Worm (Caenorhabditis elegans) whole organism, L2 larva: ENCODE results near the gene pst-1.

Experiments
- alr-1 ChIP-seq: fragments of 150-350 bp; optimal IDR thresholded peaks from 2 replicates; lab custom pipeline; 2014; ENCODE audit warnings: missing biosample characterization, missing genetic modification characterization
- egl-27 ChIP-seq: sonication (generic microtip); optimal IDR thresholded peaks from 3 replicates; lab custom pipeline; 2017; ENCODE audit warnings: missing biosample characterization, missing genetic modification reagents, missing genetic modification characterization
- lin-13 ChIP-seq: fragments of 150-350 bp; optimal IDR thresholded peaks from 2 replicates; lab custom pipeline; 2014; ENCODE audit warnings: missing biosample characterization, missing genetic modification reagents, missing genetic modification characterization
- nhr-11 ChIP-seq: fragments of 150-350 bp; optimal IDR thresholded peaks from 2 replicates; lab custom pipeline; 2014; ENCODE audit warnings: missing biosample characterization, missing genetic modification characterization
- nhr-12 ChIP-seq: fragments of 150-350 bp; optimal IDR thresholded peaks from 2 replicates; lab custom pipeline; 2014; ENCODE audit warnings: missing biosample characterization, missing genetic modification characterization
- nhr-237 ChIP-seq: fragments of 150-350 bp; optimal IDR thresholded peaks from 2 replicates; lab custom pipeline; 2014; ENCODE audit warnings: missing biosample characterization, missing genetic modification characterization
- nhr-25 ChIP-seq: fragments of 150-350 bp; sonication (generic microtip); optimal IDR thresholded peaks from 3 replicates; lab custom pipeline; 2014; ENCODE audit warnings: missing biosample characterization, missing genetic modification characterization
- sem-4 ChIP-seq: fragments of 150-350 bp; optimal IDR thresholded peaks from 2 replicates; lab custom pipeline; 2014; ENCODE audit warnings: missing biosample characterization, missing genetic modification reagents, missing genetic modification characterization
- skn-1 ChIP-seq: sonication (generic microtip); optimal IDR thresholded peaks from 2 replicates; lab custom pipeline; 2017; ENCODE audit warnings: missing biosample characterization, missing genetic modification characterization
- unc-62 ChIP-seq: fragments of 150-350 bp; optimal IDR thresholded peaks from 2 replicates; lab custom pipeline; 2014; ENCODE audit warnings: missing biosample characterization, missing genetic modification reagents, missing genetic modification characterization
- zag-1 ChIP-seq: fragments of 150-350 bp; optimal IDR thresholded peaks from 2 replicates; lab custom pipeline; 2014; ENCODE audit warnings: missing biosample characterization, missing genetic modification characterization
- ztf-4 ChIP-seq: fragments of 150-350 bp; optimal IDR thresholded peaks from 2 replicates; lab custom pipeline; 2014; ENCODE audit warnings: missing biosample characterization, missing genetic modification characterization

DNA sequence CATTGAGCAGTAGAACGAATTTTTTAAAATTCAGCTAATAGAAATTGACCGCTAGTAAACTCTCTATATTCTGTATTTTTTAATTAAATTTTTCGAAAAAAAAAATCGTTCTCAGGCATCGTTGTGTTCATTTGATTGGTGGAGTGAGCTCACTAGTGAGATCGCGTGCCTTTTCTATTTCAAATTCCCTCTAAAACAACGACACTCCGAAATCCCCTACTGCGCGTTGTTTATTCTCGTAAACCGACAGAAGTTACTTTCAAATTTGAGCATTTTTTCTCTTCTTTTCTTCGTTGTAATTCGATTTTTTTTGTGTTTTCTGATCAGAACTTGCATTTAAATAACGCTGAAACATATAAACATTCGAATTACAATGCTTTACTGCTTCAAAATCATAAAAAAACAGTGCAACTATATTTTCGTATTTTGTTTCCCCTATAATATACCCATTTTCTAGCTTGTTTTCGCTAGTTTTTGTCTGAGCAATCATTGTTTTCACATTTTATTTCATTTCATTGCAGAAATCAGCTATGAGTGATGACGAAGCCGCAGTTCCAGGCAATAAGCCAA lies 3.7 kb upstream of the pst-1 start, which contains the start of gene syf-3:
- TF ChIP-seq zag-1 (tag; lab: Kevin White, UChicago): no peak
- TF ChIP-seq alr-1 (tag; lab: Kevin White, UChicago): no peak
- TF ChIP-seq lin-13 (GFP tag; lab: Kevin White, UChicago): no peak
- TF ChIP-seq nhr-11 (tag; lab: Kevin White, UChicago): no peak
- no peak for TF ChIP-seq unc-62 (GFP tag; lab: Kevin White, UChicago)
- no peak for TF ChIP-seq nhr-12 (tag; lab: Kevin White, UChicago)
- no peak for TF ChIP-seq nhr-25 (tag; lab: Kevin White, UChicago)
- TF ChIP-seq skn-1 (tag; lab: Kevin White, UChicago): no peak
- TF ChIP-seq nhr-237 (tag; lab: Kevin White, UChicago): no peak
- TF ChIP-seq sem-4 (tag; lab: Kevin White, UChicago): no peak
- TF ChIP-seq egl-27 (tag; lab: Kevin White, UChicago): no peak
- no peak for TF ChIP-seq ztf-4 (tag; lab: Kevin White, UChicago)
